Worm (Caenorhabditis elegans) whole organism, L4 larva: ENCODE results near the gene pigt-1.

Experiments used
- F37D6.2 ChIP-seq: sonication (generic microtip); optimal IDR thresholded peaks from 2 replicates; lab custom pipeline; 2016; ENCODE audit warnings: mild to moderate bottlenecking, missing genetic modification characterization, missing compliant biosample characterization
- F44E2.7 ChIP-seq: fragments of 200-800 bp; sonication (Bioruptor generic); IDR thresholded peaks from 2 replicates; pipeline ENCODE4 v2.1.2; 2022; ENCODE audit warnings: missing genetic modification characterization, missing compliant biosample characterization
- T20F7.1 ChIP-seq: fragments of 200-800 bp; sonication (Bioruptor generic); optimal IDR thresholded peaks from 2 replicates; lab custom pipeline; 2018; ENCODE audit warnings: mild to moderate bottlenecking, missing genetic modification characterization, missing compliant biosample characterization
- Y5F2A.4 ChIP-seq: fragments of 200-800 bp; sonication (Bioruptor generic); optimal IDR thresholded peaks from 2 replicates; lab custom pipeline; 2018; ENCODE audit warnings: mild to moderate bottlenecking, missing genetic modification characterization, missing compliant biosample characterization
- ZK546.5 ChIP-seq, 2 experiments: sonication (generic microtip); optimal IDR thresholded peaks; 2 replicates each; lab custom pipeline; 2017; ENCODE audit warnings: missing biosample characterization in 2 of 2, missing genetic modification characterization in 2 of 2
- aha-1 ChIP-seq: fragments of 150-350 bp; peaks from one replicate; lab custom pipeline; 2014; ENCODE audit warnings: missing biosample characterization, missing genetic modification characterization
- arid-1 ChIP-seq: fragments of 200-800 bp; sonication (Bioruptor generic); conservative IDR thresholded peaks from 2 replicates; pipeline ENCODE4 v1.3.6; 2022; ENCODE audit warnings: missing genetic modification reagents, missing genetic modification characterization, missing compliant biosample characterization
- ceh-20 ChIP-seq: fragments of 200-800 bp; sonication (Bioruptor generic); IDR thresholded peaks from 2 replicates; pipeline ENCODE4 v1.3.6; 2022; ENCODE audit warnings: missing genetic modification reagents, missing genetic modification characterization, missing compliant biosample characterization
- cey-2 ChIP-seq: sonication (generic microtip); optimal IDR thresholded peaks from 3 replicates; lab custom pipeline; 2017; ENCODE audit warnings: missing genetic modification characterization, mild to moderate bottlenecking, missing compliant biosample characterization, antibody characterized with exemption, borderline replicate concordance; ENCODE audit not compliant: insufficient read depth
- ctbp-1 ChIP-seq: fragments of 200-800 bp; sonication (Bioruptor generic); IDR thresholded peaks from 2 replicates; pipeline ENCODE4 v1.3.6; 2022; ENCODE audit warnings: missing genetic modification reagents, missing genetic modification characterization, missing compliant biosample characterization
- daf-16 ChIP-seq, 3 experiments: sonication (generic microtip); optimal IDR thresholded peaks; 2 replicates each; lab custom pipeline; 2016 to 2017; ENCODE audit warnings: missing genetic modification characterization in 3 of 3, missing genetic modification reagents in 3 of 3, mild to moderate bottlenecking in 2 of 3, missing compliant biosample characterization in 2 of 3, missing biosample characterization in 1 of 3, moderate library complexity in 1 of 3
- daf-19 ChIP-seq: fragments of 200-800 bp; sonication (Bioruptor generic); conservative IDR thresholded peaks from 2 replicates; pipeline ENCODE4 v1.3.6; 2022; ENCODE audit warnings: missing genetic modification characterization, missing compliant biosample characterization
- dmd-6 ChIP-seq: fragments of 200-800 bp; sonication (Bioruptor generic); IDR thresholded peaks from 2 replicates; pipeline ENCODE4 v1.3.6; 2022; ENCODE audit warnings: missing genetic modification reagents, missing genetic modification characterization, missing compliant biosample characterization
- dmd-9 ChIP-seq: fragments of 200-800 bp; sonication (Bioruptor generic); IDR thresholded peaks from 2 replicates; pipeline ENCODE4 v1.3.6; 2022; ENCODE audit warnings: missing genetic modification reagents, missing genetic modification characterization, missing compliant biosample characterization
- dve-1 ChIP-seq: sonication (generic microtip); optimal IDR thresholded peaks from 2 replicates; lab custom pipeline; 2017; ENCODE audit warnings: antibody characterized with exemption, mild to moderate bottlenecking, missing genetic modification characterization, missing compliant biosample characterization; ENCODE audit not compliant: insufficient read depth
- fkh-10 ChIP-seq: fragments of 150-350 bp; optimal IDR thresholded peaks from 2 replicates; lab custom pipeline; 2014; ENCODE audit warnings: missing biosample characterization, missing genetic modification reagents, missing genetic modification characterization
- hlh-11 ChIP-seq: fragments of 200-800 bp; sonication (Bioruptor generic); optimal IDR thresholded peaks from 2 replicates; lab custom pipeline; 2018; ENCODE audit warnings: mild to moderate bottlenecking, missing genetic modification characterization, missing compliant biosample characterization
- hlh-30 ChIP-seq: sonication (generic microtip); optimal IDR thresholded peaks from 2 replicates; lab custom pipeline; 2017; ENCODE audit warnings: antibody characterized with exemption, mild to moderate bottlenecking, missing genetic modification characterization, missing compliant biosample characterization; ENCODE audit not compliant: insufficient read depth
- lim-7 ChIP-seq: fragments of 200-800 bp; sonication (Bioruptor generic); IDR thresholded peaks from 2 replicates; pipeline ENCODE4 v1.3.6; 2022; ENCODE audit warnings: missing genetic modification characterization, missing compliant biosample characterization
- lin-38 ChIP-seq: fragments of 200-800 bp; sonication (Bioruptor generic); IDR thresholded peaks from 2 replicates; pipeline ENCODE4 v1.3.6; 2022; ENCODE audit warnings: missing genetic modification reagents, missing genetic modification characterization, missing compliant biosample characterization
- mdl-1 ChIP-seq, 2 experiments: fragments of 150-350 bp in 1 of 2; sonication (generic microtip) in 1 of 2; optimal IDR thresholded peaks; 2 replicates each; lab custom pipeline; 2014 to 2017; ENCODE audit warnings: missing biosample characterization in 2 of 2, missing genetic modification characterization in 2 of 2
- mes-2 ChIP-seq: sonication (generic microtip); optimal IDR thresholded peaks from 2 replicates; lab custom pipeline; 2016; ENCODE audit warnings: missing genotype, mild to moderate bottlenecking, missing genetic modification characterization, missing compliant biosample characterization; ENCODE audit not compliant: poor library complexity, severe bottlenecking
- mxl-2 ChIP-seq: fragments of 200-800 bp; sonication (Bioruptor generic); conservative IDR thresholded peaks from 2 replicates; pipeline ENCODE4 v1.3.6; 2022; ENCODE audit warnings: missing genetic modification reagents, missing genetic modification characterization, missing compliant biosample characterization
- nhr-10 ChIP-seq: fragments of 150-350 bp; optimal IDR thresholded peaks from 2 replicates; lab custom pipeline; 2014; ENCODE audit warnings: missing biosample characterization, missing genetic modification characterization
- nhr-102 ChIP-seq: sonication (generic microtip); optimal IDR thresholded peaks from 2 replicates; lab custom pipeline; 2016; ENCODE audit warnings: mild to moderate bottlenecking, missing genetic modification characterization, moderate library complexity, missing compliant biosample characterization
- nhr-11 ChIP-seq: fragments of 150-350 bp; optimal IDR thresholded peaks from 2 replicates; lab custom pipeline; 2014; ENCODE audit warnings: missing biosample characterization, missing genetic modification characterization
- nhr-41 ChIP-seq: fragments of 200-800 bp; sonication (Bioruptor generic); IDR thresholded peaks from 2 replicates; pipeline ENCODE4 v1.3.6; 2022; ENCODE audit warnings: missing genetic modification reagents, missing genetic modification characterization, missing compliant biosample characterization
- nhr-42 ChIP-seq: fragments of 200-800 bp; sonication (Bioruptor generic); IDR thresholded peaks from 2 replicates; pipeline ENCODE4 v1.3.6; 2022; ENCODE audit warnings: missing genetic modification characterization, missing compliant biosample characterization
- nhr-6 ChIP-seq: fragments of 150-350 bp; optimal IDR thresholded peaks from 2 replicates; lab custom pipeline; 2014; ENCODE audit warnings: missing biosample characterization, missing genetic modification characterization
- nhr-77 ChIP-seq: fragments of 150-350 bp; optimal IDR thresholded peaks from 2 replicates; lab custom pipeline; 2014; ENCODE audit warnings: missing biosample characterization, missing genetic modification characterization
- pha-4 ChIP-seq, 2 experiments: fragments of 150-350 bp in 1 of 2; fragments of 200-800 bp in 1 of 2; sonication (Bioruptor generic) in 1 of 2; IDR thresholded peaks in 1 of 2; optimal IDR thresholded peaks in 1 of 2; 2 replicates each; pipeline versions ENCODE4 v1.3.6 to Lab custom; 2014 to 2022; ENCODE audit warnings: missing genetic modification characterization in 2 of 2, missing genetic modification reagents in 2 of 2, missing biosample characterization in 1 of 2, missing compliant biosample characterization in 1 of 2
- php-3 ChIP-seq: fragments of 200-800 bp; sonication (Bioruptor generic); IDR thresholded peaks from 2 replicates; pipeline ENCODE4 v1.3.6; 2022; ENCODE audit warnings: missing genetic modification reagents, missing genetic modification characterization, missing compliant biosample characterization
- rbr-2 ChIP-seq: sonication (generic microtip); optimal IDR thresholded peaks from 2 replicates; lab custom pipeline; 2016; ENCODE audit warnings: missing genotype, missing genetic modification characterization, missing compliant biosample characterization
- saeg-2 ChIP-seq: fragments of 200-800 bp; sonication (Bioruptor generic); IDR thresholded peaks from 2 replicates; pipeline ENCODE4 v1.3.6; 2022; ENCODE audit warnings: missing genetic modification reagents, missing genetic modification characterization, missing compliant biosample characterization
- spr-1 ChIP-seq: sonication (generic microtip); optimal IDR thresholded peaks from 2 replicates; lab custom pipeline; 2016; ENCODE audit warnings: mild to moderate bottlenecking, missing genetic modification characterization, missing compliant biosample characterization
- tag-97 ChIP-seq: fragments of 200-800 bp; sonication (Bioruptor generic); IDR thresholded peaks from 2 replicates; pipeline ENCODE4 v1.3.6; 2022; ENCODE audit warnings: missing genetic modification characterization, missing compliant biosample characterization
- unc-62 ChIP-seq, 3 experiments: fragments of 150-350 bp in 1 of 3; sonication (generic microtip); optimal IDR thresholded peaks in 2 of 3; peaks in 1 of 3; 1 replicate in 1 of 3; 2 replicates in 2 of 3; lab custom pipeline; 2014 to 2017; ENCODE audit warnings: missing biosample characterization in 3 of 3, missing genetic modification characterization in 3 of 3, missing genetic modification reagents in 3 of 3, missing genotype in 1 of 3
- zfp-2 ChIP-seq: sonication (generic microtip); optimal IDR thresholded peaks from 2 replicates; lab custom pipeline; 2016; ENCODE audit warnings: mild to moderate bottlenecking, missing genetic modification characterization, missing compliant biosample characterization
- zip-2 ChIP-seq: fragments of 150-350 bp; optimal IDR thresholded peaks from 2 replicates; lab custom pipeline; 2014; ENCODE audit warnings: missing biosample characterization, missing genetic modification characterization

pigt-1 gene

ce11 chrV:10940571-10940991 is 18.0 kb downstream of the pigt-1 start (continued):
- TF ChIP-seq zip-2 (tag; lab: Kevin White, UChicago) (peak; percentile 96), spr-1 (tag; lab: Kevin White, UChicago) (peak; percentile 71), lin-38 (GFP tag; lab: Robert Waterston, UW) (peak; percentile 38), nhr-6 (tag; lab: Kevin White, UChicago) (peak; percentile 8), arid-1 (GFP tag; lab: Robert Waterston, UW) (0 out of 2 replicates have a peak, but pooled peaks have one; percentile 10), pha-4 (GFP tag; IDR thresholded peaks at IDR 0.05; lab: Robert Waterston, UW) (peak; percentile 82), pha-4 (tag; optimal IDR thresholded peaks at IDR 0.05; lab: Kevin White, UChicago) (no peak), T20F7.1 (GFP tag; lab: Kevin White, UChicago) (peak; percentile 28), mdl-1 (tag; optimal IDR thresholded peaks at IDR 0.05; lab: Kevin White, UChicago) (peak; percentile 70 to 72), Y5F2A.4 (GFP tag; lab: Kevin White, UChicago) (no peak), aha-1 (tag; lab: Kevin White, UChicago) (peak; percentile 49), ZK546.5 (tag; optimal IDR thresholded peaks at IDR 0.05; lab: Kevin White, UChicago) (no peak), zfp-2 (tag; lab: Kevin White, UChicago) (no peak), daf-16 (GFP tag; optimal IDR thresholded peaks at IDR 0.05; lab: Kevin White, UChicago) (no peak), daf-16 (tag; optimal IDR thresholded peaks at IDR 0.05; lab: Kevin White, UChicago) (peak; percentile 93), nhr-102 (tag; lab: Kevin White, UChicago) (peak; percentile 82), nhr-41 (GFP tag; lab: Robert Waterston, UW) (0 out of 2 replicates have a peak, but pooled peaks have one; percentile 31), saeg-2 (GFP tag; lab: Robert Waterston, UW) (no peak), cey-2 (tag; lab: Kevin White, UChicago) (peak; percentile 51), ctbp-1 (GFP tag; lab: Robert Waterston, UW) (no peak), nhr-77 (tag; lab: Kevin White, UChicago) (peak; percentile 66), tag-97 (GFP tag; lab: Robert Waterston, UW) (no peak), daf-19 (GFP tag; lab: Robert Waterston, UW) (0 out of 2 replicates have a peak, but pooled peaks have one; percentile 23), rbr-2 (tag; lab: Kevin White, UChicago) (peak; percentile 42), unc-62 (GFP tag; optimal IDR thresholded peaks at IDR 0.05 in 1 of 2; lab: Kevin White, UChicago) (peak in 1 of 2 experiments; percentile 96), unc-62 (tag; optimal IDR thresholded peaks at IDR 0.05; lab: Kevin White, UChicago) (no peak), hlh-11 (tag; lab: Kevin White, UChicago) (peak; percentile 95), dve-1 (tag; lab: Kevin White, UChicago) (peak; percentile 88), lim-7 (GFP tag; lab: Robert Waterston, UW) (no peak), F37D6.2 (tag; lab: Kevin White, UChicago) (peak; percentile 33), nhr-11 (tag; lab: Kevin White, UChicago) (peak; percentile 31), nhr-10 (tag; lab: Kevin White, UChicago) (peak; percentile 71), dmd-6 (GFP tag; lab: Robert Waterston, UW) (peak; percentile 85; the same call in 1 of the 2 replicates), mes-2 (tag; lab: Kevin White, UChicago) (peak; percentile 61), dmd-9 (GFP tag; lab: Robert Waterston, UW) (no peak)

ce11 chrV:10939990-10940570 is 18.5 kb downstream of the pigt-1 start:
- TF ChIP-seq daf-16 (GFP tag; optimal IDR thresholded peaks at IDR 0.05; lab: Kevin White, UChicago), result no peak
- no peak for TF ChIP-seq daf-16 (tag; optimal IDR thresholded peaks at IDR 0.05; lab: Kevin White, UChicago)
- TF ChIP-seq hlh-30 (tag; lab: Kevin White, UChicago), result peak; percentile 80
- peak; percentile 72 for TF ChIP-seq aha-1 (tag; lab: Kevin White, UChicago)
- peak; percentile 96 for TF ChIP-seq mxl-2 (GFP tag; lab: Robert Waterston, UW)
- TF ChIP-seq F44E2.7 (GFP tag; lab: Robert Waterston, UW), result no peak
- TF ChIP-seq nhr-42 (GFP tag; lab: Robert Waterston, UW), result no peak
- TF ChIP-seq dve-1 (tag; lab: Kevin White, UChicago), result peak; percentile 46
- TF ChIP-seq fkh-10 (GFP tag; lab: Kevin White, UChicago), result no peak
- peak; percentile 84 for TF ChIP-seq php-3 (GFP tag; lab: Robert Waterston, UW)
- TF ChIP-seq daf-19 (GFP tag; lab: Robert Waterston, UW), result no peak
- peak; percentile 32; the same call in 1 of the 2 replicates for TF ChIP-seq ceh-20 (GFP tag; lab: Robert Waterston, UW)
- peak in 1 of 2 experiments; percentile 44 for TF ChIP-seq unc-62 (GFP tag; optimal IDR thresholded peaks at IDR 0.05 in 1 of 2; lab: Kevin White, UChicago)
- no peak for TF ChIP-seq unc-62 (tag; optimal IDR thresholded peaks at IDR 0.05; lab: Kevin White, UChicago)
- no peak for TF ChIP-seq hlh-11 (tag; lab: Kevin White, UChicago)
